Worm (Caenorhabditis elegans) whole organism, midembryonic: ENCODE data around the gene F38A6.5.

Experiments
- T22C8.4 ChIP-seq: fragments of 200-800 bp; sonication (Bioruptor generic); IDR thresholded peaks from 2 replicates; pipeline ENCODE4 v1.3.6; 2022; ENCODE audit warnings: missing genetic modification characterization, missing compliant biosample characterization
- cog-1 ChIP-seq: sonication (generic microtip); optimal IDR thresholded peaks from 2 replicates; lab custom pipeline; 2016; ENCODE audit warnings: missing genetic modification characterization, missing compliant biosample characterization
- flt-1 ChIP-seq: fragments of 200-800 bp; sonication (Bioruptor generic); IDR thresholded peaks from 2 replicates; pipeline ENCODE4 v1.3.6; 2022; ENCODE audit warnings: missing genetic modification characterization, missing compliant biosample characterization
- klf-2 ChIP-seq: fragments of 200-800 bp; sonication (Bioruptor generic); conservative IDR thresholded peaks from 2 replicates; pipeline ENCODE4 v1.3.6; 2022; ENCODE audit warnings: missing genetic modification reagents, missing genetic modification characterization, missing compliant biosample characterization
- tab-1 ChIP-seq: fragments of 200-800 bp; sonication (Bioruptor generic); IDR thresholded peaks from 2 replicates; pipeline ENCODE4 v1.3.6; 2022; ENCODE audit warnings: missing genetic modification characterization, missing compliant biosample characterization
- ztf-23 ChIP-seq: fragments of 200-800 bp; sonication (Bioruptor generic); IDR thresholded peaks from 2 replicates; pipeline ENCODE4 v1.3.6; 2022; ENCODE audit warnings: missing genetic modification reagents, missing genetic modification characterization, missing compliant biosample characterization

ce11 chrV:20815842-20816241, 42.3 kb upstream of the F38A6.5 start, which contains the start of gene sshk-1:
- TF ChIP-seq ztf-23 (GFP tag; lab: Robert Waterston, UW) (no peak), tab-1 (no peak), T22C8.4 (GFP tag; lab: Robert Waterston, UW) (no peak), klf-2 (GFP tag; lab: Robert Waterston, UW) (no peak), cog-1 (tag; lab: Kevin White, UChicago) (no peak), flt-1 (GFP tag; lab: Robert Waterston, UW) (no peak)
